Worm (Caenorhabditis elegans) whole organism, midembryonic: ENCODE data around the gene rps-29.

Experiments used
- cog-1 ChIP-seq: sonication (generic microtip); optimal IDR thresholded peaks from 2 replicates; lab custom pipeline; 2016; ENCODE audit warnings: missing genetic modification characterization, missing compliant biosample characterization
- flt-1 ChIP-seq: fragments of 200-800 bp; sonication (Bioruptor generic); IDR thresholded peaks from 2 replicates; pipeline ENCODE4 v1.3.6; 2022; ENCODE audit warnings: missing genetic modification characterization, missing compliant biosample characterization
- klf-2 ChIP-seq: fragments of 200-800 bp; sonication (Bioruptor generic); conservative IDR thresholded peaks from 2 replicates; pipeline ENCODE4 v1.3.6; 2022; ENCODE audit warnings: missing genetic modification reagents, missing genetic modification characterization, missing compliant biosample characterization
- med-1 ChIP-seq: sonication (generic microtip); optimal IDR thresholded peaks from 2 replicates; lab custom pipeline; 2017; ENCODE audit warnings: missing genetic modification characterization, mild to moderate bottlenecking, missing compliant biosample characterization, antibody characterized with exemption, missing genetic modification reagents; ENCODE audit not compliant: insufficient read depth
- ref-1 ChIP-seq: fragments of 200-800 bp; sonication (Bioruptor generic); conservative IDR thresholded peaks from 2 replicates; pipeline ENCODE4 v1.3.6; 2022; ENCODE audit warnings: missing genetic modification reagents, missing genetic modification characterization, missing compliant biosample characterization
- tab-1 ChIP-seq: fragments of 200-800 bp; sonication (Bioruptor generic); IDR thresholded peaks from 2 replicates; pipeline ENCODE4 v1.3.6; 2022; ENCODE audit warnings: missing genetic modification characterization, missing compliant biosample characterization
- ztf-23 ChIP-seq: fragments of 200-800 bp; sonication (Bioruptor generic); IDR thresholded peaks from 2 replicates; pipeline ENCODE4 v1.3.6; 2022; ENCODE audit warnings: missing genetic modification reagents, missing genetic modification characterization, missing compliant biosample characterization
- ztf-29 ChIP-seq: fragments of 200-800 bp; sonication (Bioruptor generic); IDR thresholded peaks from 2 replicates; pipeline ENCODE4 v1.3.6; 2022; ENCODE audit warnings: missing genetic modification reagents, missing genetic modification characterization, missing compliant biosample characterization

ce11 chrIII:778771-779170 lies 15.3 kb upstream of the rps-29 start, which contains the start of gene alh-11:
- TF ChIP-seq cog-1 (tag; lab: Kevin White, UChicago) (no peak), ztf-23 (GFP tag; lab: Robert Waterston, UW) (no peak), ref-1 (GFP tag; lab: Robert Waterston, UW) (no peak), tab-1 (GFP tag; lab: Robert Waterston, UW) (no peak), klf-2 (no peak), flt-1 (GFP tag; lab: Robert Waterston, UW) (no peak), med-1 (GFP tag; lab: Kevin White, UChicago) (no peak), ztf-29 (no peak)
